Fruit fly (Drosophila melanogaster): ENCODE results near the gene CG10654.
A peak's percentile ranks its signal among the peaks of the same experiment; 100 is the strongest.

Gene CG10654

DNA sequence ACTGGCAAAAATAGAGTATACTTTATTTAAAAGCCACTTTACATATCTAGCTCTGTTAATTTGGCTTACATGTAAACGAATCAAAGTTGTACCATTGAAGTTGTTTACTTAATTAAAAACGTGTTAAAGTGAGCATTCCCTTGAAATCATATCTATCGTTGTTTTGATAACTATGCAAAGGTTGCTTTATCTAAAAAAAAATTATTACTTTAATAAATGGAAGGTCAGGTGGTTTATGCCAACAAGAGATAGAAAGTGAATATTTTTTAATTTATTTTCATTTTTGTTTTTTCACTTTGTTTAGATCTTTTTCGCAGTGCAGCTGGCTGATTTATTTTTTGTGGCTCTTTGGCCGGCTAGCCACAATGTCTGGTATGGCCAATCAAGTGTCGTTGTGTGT, 24.7 kb downstream of the CG10654 start (continued):
- TF ChIP-seq Mad (GFP tag; optimal IDR thresholded peaks at IDR 0.05) (peak; percentile 64), CG17328 (GFP tag; IDR thresholded peaks at IDR 0.05) (0 out of 2 replicates have a peak, but pooled peaks have one; percentile 46), bsh (GFP tag; optimal IDR thresholded peaks at IDR 0.05) (peak; percentile 55 to 71), lov (optimal IDR thresholded peaks at IDR 0.05) (no peak), lov (GFP tag; IDR thresholded peaks at IDR 0.05) (no peak), ind (GFP tag; optimal IDR thresholded peaks at IDR 0.05) (peak; percentile 72), ERR (GFP tag; optimal IDR thresholded peaks at IDR 0.05) (no peak), cg (GFP tag; optimal IDR thresholded peaks at IDR 0.05) (no peak), prd (optimal IDR thresholded peaks at IDR 0.05) (no peak), prd (GFP tag; IDR thresholded peaks at IDR 0.05) (peak; percentile 87), H15 (GFP tag; IDR thresholded peaks at IDR 0.05) (peak; percentile 62; the same call in 1 of the 3 replicates), Bteb2 (GFP tag; optimal IDR thresholded peaks at IDR 0.05) (peak; percentile 52), caup (GFP tag; optimal IDR thresholded peaks at IDR 0.05; ENCODE audit: severe bottlenecking) (peak; percentile 56), Blimp-1 (GFP tag; optimal IDR thresholded peaks at IDR 0.05) (peak; percentile 69), Six4 (GFP tag; optimal IDR thresholded peaks at IDR 0.05) (peak; percentile 60), CTCF (GFP tag; optimal IDR thresholded peaks at IDR 0.05) (no peak), ac (GFP tag; optimal IDR thresholded peaks at IDR 0.05) (no peak), Max (GFP tag; optimal IDR thresholded peaks at IDR 0.05) (peak; percentile 75), CG1832 (GFP tag; optimal IDR thresholded peaks at IDR 0.05) (no peak), CG11247 (GFP tag; IDR thresholded peaks at IDR 0.05) (peak; percentile 47; the same call in 1 of the 2 replicates), CG2120 (GFP tag; optimal IDR thresholded peaks at IDR 0.05) (peak; percentile 60), crp (GFP tag; optimal IDR thresholded peaks at IDR 0.05) (peak in 1 of 2 experiments; percentile 16), PHDP (tag; optimal IDR thresholded peaks at IDR 0.05) (peak; percentile 78), Ets65A (GFP tag) (peak; percentile 89), ftz-f1 (GFP tag; optimal IDR thresholded peaks at IDR 0.05) (no peak), Jarid2 (GFP tag; optimal IDR thresholded peaks at IDR 0.05) (peak; percentile 38), crc (GFP tag; optimal IDR thresholded peaks at IDR 0.05) (peak; percentile 30), pfk (GFP tag; optimal IDR thresholded peaks at IDR 0.05) (no peak), Lim3 (GFP tag; IDR thresholded peaks at IDR 0.05) (0 out of 2 replicates have a peak, but pooled peaks have one; percentile 14), lilli (GFP tag; optimal IDR thresholded peaks at IDR 0.05) (peak; percentile 70), trem (tag; optimal IDR thresholded peaks at IDR 0.05) (peak; percentile 50), btn (GFP tag; optimal IDR thresholded peaks at IDR 0.05) (peak; percentile 4), Bgb (GFP tag; IDR thresholded peaks at IDR 0.05; ENCODE audit: partially characterized antibody) (no peak), h (optimal IDR thresholded peaks at IDR 0.05) (no peak), cwo (GFP tag; optimal IDR thresholded peaks at IDR 0.05) (peak; percentile 56), gro (GFP tag; optimal IDR thresholded peaks at IDR 0.05) (peak; percentile 33), Hmr (GFP tag; optimal IDR thresholded peaks at IDR 0.05) (peak; percentile 60), CG12659 (GFP tag; optimal IDR thresholded peaks at IDR 0.05) (peak; percentile 86), Adf1 (GFP tag; IDR thresholded peaks at IDR 0.05) (no peak), Med (GFP tag) (peak; percentile 79), cato (GFP tag; optimal IDR thresholded peaks at IDR 0.05; ENCODE audit: borderline replicate concordance) (peak; percentile 47), mld (GFP tag; IDR thresholded peaks at IDR 0.05; ENCODE audit: partially characterized antibody) (no peak), CG11696 (GFP tag; IDR thresholded peaks at IDR 0.05) (peak; percentile 52; the same call in 1 of the 2 replicates), mam (GFP tag; optimal IDR thresholded peaks at IDR 0.05) (peak; percentile 45), MESR4 (GFP tag; optimal IDR thresholded peaks at IDR 0.05) (no peak), az2 (GFP tag; optimal IDR thresholded peaks at IDR 0.05) (peak; percentile 82), CG1603 (tag; optimal IDR thresholded peaks at IDR 0.05) (no peak), CG17802 (tag; optimal IDR thresholded peaks at IDR 0.05) (no peak), salm (tag; optimal IDR thresholded peaks at IDR 0.05) (peak; percentile 36), CG14860 (GFP tag; IDR thresholded peaks at IDR 0.05; ENCODE audit: partially characterized antibody) (no peak), CG13296 (GFP tag; optimal IDR thresholded peaks at IDR 0.05) (peak; percentile 78)
